Worm (Caenorhabditis elegans) whole organism, L4 larva: ENCODE measurements around the gene pod-1.
A peak's percentile ranks its signal among the peaks of the same experiment; 100 is the strongest.

Source experiments
- F26F4.8 ChIP-seq: fragments of 200-800 bp; sonication (Bioruptor generic); conservative IDR thresholded peaks from 2 replicates; pipeline ENCODE4 v1.3.6; 2022; ENCODE audit warnings: missing genetic modification characterization, missing compliant biosample characterization
- F44E2.7 ChIP-seq: fragments of 200-800 bp; sonication (Bioruptor generic); IDR thresholded peaks from 2 replicates; pipeline ENCODE4 v2.1.2; 2022; ENCODE audit warnings: missing genetic modification characterization, missing compliant biosample characterization
- F49E8.2 ChIP-seq: sonication (generic microtip); optimal IDR thresholded peaks from 2 replicates; lab custom pipeline; 2016; ENCODE audit warnings: missing compliant biosample characterization, mild to moderate bottlenecking, missing genetic modification characterization, borderline replicate concordance
- R02D3.7 ChIP-seq: fragments of 150-350 bp; sonication (generic microtip); optimal IDR thresholded peaks from 3 replicates; lab custom pipeline; 2014; ENCODE audit warnings: missing biosample characterization, missing genetic modification characterization
- T26A8.4 ChIP-seq: fragments of 200-800 bp; sonication (Bioruptor generic); IDR thresholded peaks from 2 replicates; pipeline ENCODE4 v1.3.6; 2022; ENCODE audit warnings: missing genetic modification characterization, missing compliant biosample characterization
- Y48G9A.11 ChIP-seq: fragments of 200-800 bp; sonication (Bioruptor generic); IDR thresholded peaks from 2 replicates; pipeline ENCODE4 v1.3.6; 2022; ENCODE audit warnings: missing genetic modification reagents, missing genetic modification characterization, missing compliant biosample characterization
- Y5F2A.4 ChIP-seq: fragments of 200-800 bp; sonication (Bioruptor generic); optimal IDR thresholded peaks from 2 replicates; lab custom pipeline; 2018; ENCODE audit warnings: mild to moderate bottlenecking, missing genetic modification characterization, missing compliant biosample characterization
- aha-1 ChIP-seq: fragments of 150-350 bp; peaks from one replicate; lab custom pipeline; 2014; ENCODE audit warnings: missing biosample characterization, missing genetic modification characterization
- arid-1 ChIP-seq: fragments of 200-800 bp; sonication (Bioruptor generic); conservative IDR thresholded peaks from 2 replicates; pipeline ENCODE4 v1.3.6; 2022; ENCODE audit warnings: missing genetic modification reagents, missing genetic modification characterization, missing compliant biosample characterization
- attf-4 ChIP-seq: sonication (generic microtip); optimal IDR thresholded peaks from 3 replicates; lab custom pipeline; 2017; ENCODE audit warnings: missing biosample characterization, missing genetic modification characterization
- ceh-20 ChIP-seq: fragments of 200-800 bp; sonication (Bioruptor generic); IDR thresholded peaks from 2 replicates; pipeline ENCODE4 v1.3.6; 2022; ENCODE audit warnings: missing genetic modification reagents, missing genetic modification characterization, missing compliant biosample characterization
- ceh-44 ChIP-seq: fragments of 200-800 bp; sonication (Bioruptor generic); IDR thresholded peaks from 2 replicates; pipeline ENCODE4 v1.3.6; 2022; ENCODE audit warnings: missing genetic modification reagents, missing genetic modification characterization, missing compliant biosample characterization
- ces-1 ChIP-seq: fragments of 150-350 bp; sonication (generic microtip); optimal IDR thresholded peaks from 4 replicates; lab custom pipeline; 2014; ENCODE audit warnings: missing biosample characterization, missing genetic modification reagents, missing genetic modification characterization
- daf-19 ChIP-seq: fragments of 200-800 bp; sonication (Bioruptor generic); conservative IDR thresholded peaks from 2 replicates; pipeline ENCODE4 v1.3.6; 2022; ENCODE audit warnings: missing genetic modification characterization, missing compliant biosample characterization
- dmd-8 ChIP-seq: fragments of 200-800 bp; sonication (Bioruptor generic); IDR thresholded peaks from 2 replicates; pipeline ENCODE4 v1.3.6; 2022; ENCODE audit warnings: missing genetic modification characterization, missing compliant biosample characterization
- dpl-1 ChIP-seq: fragments of 150-350 bp; optimal IDR thresholded peaks from 2 replicates; lab custom pipeline; 2014; ENCODE audit warnings: missing biosample characterization, missing genetic modification reagents, missing genetic modification characterization
- duxl-1 ChIP-seq: sonication (generic microtip); optimal IDR thresholded peaks from 2 replicates; lab custom pipeline; 2016; ENCODE audit warnings: mild to moderate bottlenecking, missing genetic modification characterization, moderate library complexity, missing compliant biosample characterization; ENCODE audit not compliant: poor library complexity
- fos-1 ChIP-seq: fragments of 150-350 bp; optimal IDR thresholded peaks from 2 replicates; lab custom pipeline; 2014; ENCODE audit warnings: missing biosample characterization, missing genetic modification characterization
- gei-8 ChIP-seq: fragments of 200-800 bp; sonication (Bioruptor generic); optimal IDR thresholded peaks from 2 replicates; lab custom pipeline; 2018; ENCODE audit warnings: mild to moderate bottlenecking, missing genetic modification characterization, missing compliant biosample characterization
- jun-1 ChIP-seq: fragments of 150-350 bp; optimal IDR thresholded peaks from 2 replicates; lab custom pipeline; 2014; ENCODE audit warnings: missing biosample characterization, missing genetic modification reagents, missing genetic modification characterization
- lim-7 ChIP-seq: fragments of 200-800 bp; sonication (Bioruptor generic); IDR thresholded peaks from 2 replicates; pipeline ENCODE4 v1.3.6; 2022; ENCODE audit warnings: missing genetic modification characterization, missing compliant biosample characterization
- lin-1 ChIP-seq: fragments of 200-800 bp; sonication (Bioruptor generic); IDR thresholded peaks from 2 replicates; pipeline ENCODE4 v1.3.6; 2022; ENCODE audit warnings: missing genetic modification reagents, missing genetic modification characterization, missing compliant biosample characterization
- lin-15B ChIP-seq: fragments of 150-350 bp; sonication (generic microtip); optimal IDR thresholded peaks from 3 replicates; lab custom pipeline; 2014; ENCODE audit warnings: missing biosample characterization, missing genetic modification characterization
- lir-3 ChIP-seq: sonication (generic microtip); optimal IDR thresholded peaks from 2 replicates; lab custom pipeline; 2016; ENCODE audit warnings: mild to moderate bottlenecking, missing genetic modification characterization, missing compliant biosample characterization
- madf-5 ChIP-seq, 2 experiments: fragments of 200-800 bp; sonication (Bioruptor generic); IDR thresholded peaks; 2 replicates each; pipeline ENCODE4 v1.3.6; 2022; ENCODE audit warnings: missing compliant biosample characterization in 2 of 2, missing genetic modification characterization in 2 of 2
- madf-9 ChIP-seq: fragments of 200-800 bp; sonication (Bioruptor generic); conservative IDR thresholded peaks from 2 replicates; pipeline ENCODE4 v1.3.6; 2022; ENCODE audit warnings: missing genetic modification reagents, missing genetic modification characterization, missing compliant biosample characterization
- mep-1 ChIP-seq: fragments of 150-350 bp; sonication (generic microtip); optimal IDR thresholded peaks from 3 replicates; lab custom pipeline; 2014; ENCODE audit warnings: missing biosample characterization, missing genetic modification characterization
- mes-2 ChIP-seq: sonication (generic microtip); optimal IDR thresholded peaks from 2 replicates; lab custom pipeline; 2016; ENCODE audit warnings: missing genotype, mild to moderate bottlenecking, missing genetic modification characterization, missing compliant biosample characterization; ENCODE audit not compliant: poor library complexity, severe bottlenecking
- mxl-3 ChIP-seq: fragments of 200-800 bp; sonication (Bioruptor generic); optimal IDR thresholded peaks from 2 replicates; lab custom pipeline; 2018; ENCODE audit warnings: mild to moderate bottlenecking, missing genetic modification characterization, missing compliant biosample characterization
- nhr-10 ChIP-seq: fragments of 150-350 bp; optimal IDR thresholded peaks from 2 replicates; lab custom pipeline; 2014; ENCODE audit warnings: missing biosample characterization, missing genetic modification characterization
- nhr-102 ChIP-seq: sonication (generic microtip); optimal IDR thresholded peaks from 2 replicates; lab custom pipeline; 2016; ENCODE audit warnings: mild to moderate bottlenecking, missing genetic modification characterization, moderate library complexity, missing compliant biosample characterization
- nhr-111 ChIP-seq: fragments of 200-800 bp; sonication (Bioruptor generic); optimal IDR thresholded peaks from 2 replicates; lab custom pipeline; 2018; ENCODE audit warnings: mild to moderate bottlenecking, missing genetic modification characterization, missing compliant biosample characterization
- nhr-237 ChIP-seq: sonication (generic microtip); optimal IDR thresholded peaks from 2 replicates; lab custom pipeline; 2017; ENCODE audit warnings: missing biosample characterization, missing genetic modification characterization
- nhr-41 ChIP-seq: fragments of 200-800 bp; sonication (Bioruptor generic); IDR thresholded peaks from 2 replicates; pipeline ENCODE4 v1.3.6; 2022; ENCODE audit warnings: missing genetic modification reagents, missing genetic modification characterization, missing compliant biosample characterization
- nhr-42 ChIP-seq: fragments of 200-800 bp; sonication (Bioruptor generic); IDR thresholded peaks from 2 replicates; pipeline ENCODE4 v1.3.6; 2022; ENCODE audit warnings: missing genetic modification characterization, missing compliant biosample characterization
- nhr-48 ChIP-seq: sonication (generic microtip); optimal IDR thresholded peaks from 2 replicates; lab custom pipeline; 2016; ENCODE audit warnings: mild to moderate bottlenecking, missing genetic modification characterization, missing compliant biosample characterization
- nhr-6 ChIP-seq: fragments of 150-350 bp; optimal IDR thresholded peaks from 2 replicates; lab custom pipeline; 2014; ENCODE audit warnings: missing biosample characterization, missing genetic modification characterization
- pha-4 ChIP-seq, 2 experiments: fragments of 150-350 bp in 1 of 2; fragments of 200-800 bp in 1 of 2; sonication (Bioruptor generic) in 1 of 2; IDR thresholded peaks in 1 of 2; optimal IDR thresholded peaks in 1 of 2; 2 replicates each; pipeline versions ENCODE4 v1.3.6 to Lab custom; 2014 to 2022; ENCODE audit warnings: missing genetic modification characterization in 2 of 2, missing genetic modification reagents in 2 of 2, missing biosample characterization in 1 of 2, missing compliant biosample characterization in 1 of 2
- php-3 ChIP-seq: fragments of 200-800 bp; sonication (Bioruptor generic); IDR thresholded peaks from 2 replicates; pipeline ENCODE4 v1.3.6; 2022; ENCODE audit warnings: missing genetic modification reagents, missing genetic modification characterization, missing compliant biosample characterization
- rbr-2 ChIP-seq: sonication (generic microtip); optimal IDR thresholded peaks from 2 replicates; lab custom pipeline; 2016; ENCODE audit warnings: missing genotype, missing genetic modification characterization, missing compliant biosample characterization
- saeg-2 ChIP-seq: fragments of 200-800 bp; sonication (Bioruptor generic); IDR thresholded peaks from 2 replicates; pipeline ENCODE4 v1.3.6; 2022; ENCODE audit warnings: missing genetic modification reagents, missing genetic modification characterization, missing compliant biosample characterization
- skn-1 ChIP-seq: fragments of 150-350 bp; optimal IDR thresholded peaks from 2 replicates; lab custom pipeline; 2014; ENCODE audit warnings: missing biosample characterization, missing genetic modification characterization
- snpc-1.2 ChIP-seq: fragments of 200-800 bp; sonication (Bioruptor generic); IDR thresholded peaks from 2 replicates; pipeline ENCODE4 v1.3.6; 2022; ENCODE audit warnings: missing genetic modification reagents, missing genetic modification characterization, missing compliant biosample characterization
- snpc-4 ChIP-seq: fragments of 150-350 bp; optimal IDR thresholded peaks from 2 replicates; lab custom pipeline; 2014; ENCODE audit warnings: missing biosample characterization, missing genetic modification characterization
- spr-3 ChIP-seq: fragments of 200-800 bp; sonication (Bioruptor generic); optimal IDR thresholded peaks from 2 replicates; lab custom pipeline; 2018; ENCODE audit warnings: mild to moderate bottlenecking, missing genetic modification characterization, missing compliant biosample characterization
- tag-97 ChIP-seq: fragments of 200-800 bp; sonication (Bioruptor generic); IDR thresholded peaks from 2 replicates; pipeline ENCODE4 v1.3.6; 2022; ENCODE audit warnings: missing genetic modification characterization, missing compliant biosample characterization
- unc-130 ChIP-seq: sonication (generic microtip); optimal IDR thresholded peaks from 2 replicates; lab custom pipeline; 2016; ENCODE audit warnings: missing genetic modification reagents, missing genetic modification characterization, missing compliant biosample characterization
- unc-39 ChIP-seq: sonication (generic microtip); optimal IDR thresholded peaks from 2 replicates; lab custom pipeline; 2017; ENCODE audit warnings: missing biosample characterization, missing genetic modification characterization
- unc-62 ChIP-seq, 3 experiments: fragments of 150-350 bp in 1 of 3; sonication (generic microtip); optimal IDR thresholded peaks in 2 of 3; peaks in 1 of 3; 1 replicate in 1 of 3; 2 replicates in 2 of 3; lab custom pipeline; 2014 to 2017; ENCODE audit warnings: missing biosample characterization in 3 of 3, missing genetic modification characterization in 3 of 3, missing genetic modification reagents in 3 of 3, missing genotype in 1 of 3
- zfp-3 ChIP-seq: fragments of 200-800 bp; sonication (Bioruptor generic); conservative IDR thresholded peaks from 2 replicates; pipeline ENCODE4 v1.3.6; 2022; ENCODE audit warnings: missing genetic modification reagents, missing genetic modification characterization, missing compliant biosample characterization
- ztf-7 ChIP-seq: fragments of 150-350 bp; optimal IDR thresholded peaks from 2 replicates; lab custom pipeline; 2014; ENCODE audit warnings: missing biosample characterization, missing genetic modification characterization

pod-1 gene

DNA sequence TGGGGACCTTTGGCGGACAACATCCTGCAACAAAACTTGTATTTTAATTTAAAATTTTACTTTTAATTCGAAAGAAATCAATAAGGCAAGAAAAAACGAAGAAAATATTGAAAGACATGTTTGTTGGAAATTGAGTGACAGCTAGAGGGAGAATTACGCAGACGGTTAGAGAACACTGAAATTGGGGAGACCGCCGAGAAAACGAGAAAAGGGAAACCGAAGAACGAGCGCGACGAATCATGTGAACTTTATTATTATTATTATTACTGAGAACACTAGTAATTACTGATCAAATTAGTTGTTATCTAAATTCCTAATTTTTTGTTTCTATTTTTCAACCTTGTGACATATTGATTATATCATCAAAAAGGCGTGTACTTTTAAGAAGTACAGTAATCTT lies 25.1 kb upstream of the pod-1 start, which contains the start of gene mmad-1 (continued):
- TF ChIP-seq fos-1 (tag; lab: Kevin White, UChicago) (no peak), unc-62 (GFP tag; optimal IDR thresholded peaks at IDR 0.05 in 1 of 2; lab: Kevin White, UChicago) (peak in 1 of 2 experiments; percentile 46), unc-62 (tag; optimal IDR thresholded peaks at IDR 0.05; lab: Kevin White, UChicago) (no peak), tag-97 (GFP tag; lab: Robert Waterston, UW) (no peak), ztf-7 (tag; lab: Kevin White, UChicago) (peak; percentile 3), mes-2 (tag; lab: Kevin White, UChicago) (peak; percentile 43), snpc-4 (tag; lab: Kevin White, UChicago) (no peak), T26A8.4 (GFP tag; lab: Robert Waterston, UW) (no peak), lir-3 (tag; lab: Kevin White, UChicago) (no peak), nhr-48 (tag; lab: Kevin White, UChicago) (no peak), mxl-3 (peak; percentile 6), arid-1 (GFP tag; lab: Robert Waterston, UW) (0 out of 2 replicates have a peak, but pooled peaks have one; percentile 16), nhr-41 (no peak), R02D3.7 (tag; lab: Kevin White, UChicago) (no peak), lin-1 (GFP tag; lab: Robert Waterston, UW) (no peak), F49E8.2 (tag; lab: Kevin White, UChicago) (no peak), pha-4 (GFP tag; IDR thresholded peaks at IDR 0.05; lab: Robert Waterston, UW) (no peak), pha-4 (tag; optimal IDR thresholded peaks at IDR 0.05; lab: Kevin White, UChicago) (no peak), dpl-1 (GFP tag; lab: Kevin White, UChicago) (no peak), aha-1 (no peak), daf-19 (GFP tag; lab: Robert Waterston, UW) (no peak), rbr-2 (peak; percentile 35), madf-9 (GFP tag; lab: Robert Waterston, UW) (no peak), Y48G9A.11 (GFP tag; lab: Robert Waterston, UW) (no peak), nhr-111 (GFP tag; lab: Kevin White, UChicago) (no peak), lin-15B (tag; lab: Kevin White, UChicago) (no peak), unc-130 (GFP tag; lab: Kevin White, UChicago) (no peak), nhr-102 (peak; percentile 44), F26F4.8 (no peak), ceh-20 (GFP tag; lab: Robert Waterston, UW) (0 out of 2 replicates have a peak, but pooled peaks have one; percentile 17), madf-5 (GFP tag; IDR thresholded peaks at IDR 0.05; lab: Robert Waterston, UW) (no peak), ceh-44 (GFP tag; lab: Robert Waterston, UW) (no peak), zfp-3 (GFP tag; lab: Robert Waterston, UW) (0 out of 2 replicates have a peak, but pooled peaks have one; percentile 35), unc-39 (tag; lab: Kevin White, UChicago) (no peak), F44E2.7 (GFP tag; lab: Robert Waterston, UW) (no peak), spr-3 (GFP tag; lab: Kevin White, UChicago) (no peak), snpc-1.2 (GFP tag; lab: Robert Waterston, UW) (no peak), mep-1 (tag; lab: Kevin White, UChicago) (peak; percentile 47), nhr-6 (tag; lab: Kevin White, UChicago) (peak; percentile 59), nhr-237 (tag; lab: Kevin White, UChicago) (no peak), ces-1 (GFP tag; lab: Kevin White, UChicago) (no peak), Y5F2A.4 (no peak), dmd-8 (no peak), lim-7 (GFP tag; lab: Robert Waterston, UW) (no peak), attf-4 (tag; lab: Kevin White, UChicago) (no peak), nhr-10 (tag; lab: Kevin White, UChicago) (no peak), skn-1 (no peak), jun-1 (tag; lab: Kevin White, UChicago) (no peak), nhr-42 (GFP tag; lab: Robert Waterston, UW) (no peak), php-3 (GFP tag; lab: Robert Waterston, UW) (peak; percentile 63; the same call in 1 of the 2 replicates), saeg-2 (GFP tag; lab: Robert Waterston, UW) (no peak), duxl-1 (tag; lab: Kevin White, UChicago) (no peak), gei-8 (no peak)
